Fruit fly (Drosophila melanogaster) whole organism, embryonic: ENCODE data around the gene fwd.

ENCODE experiments used
- Atf6 ChIP-seq: fragments of 200-800 bp; sonication (Bioruptor generic); IDR thresholded peaks from 2 replicates; pipeline ENCODE4 v1.3.6; 2022; ENCODE audit warnings: missing biosample characterization, missing genetic modification characterization
- BEAF-32 ChIP-seq: fragments of 200-800 bp; sonication (Bioruptor generic); optimal IDR thresholded peaks from 3 replicates; lab custom pipeline; 2017; ENCODE audit warnings: missing biosample characterization, missing genetic modification characterization, mild to moderate bottlenecking, moderate library complexity, missing genetic modification reagents
- Blimp-1 ChIP-seq: fragments of 200-800 bp; sonication (Bioruptor generic); optimal IDR thresholded peaks from 3 replicates; lab custom pipeline; 2018; ENCODE audit warnings: missing biosample characterization, missing genetic modification characterization, mild to moderate bottlenecking, moderate library complexity, missing genetic modification reagents
- CG13287 ChIP-seq: fragments of 200-800 bp; sonication (Bioruptor generic); IDR thresholded peaks from 2 replicates; pipeline ENCODE4 v1.3.6; 2022; ENCODE audit warnings: missing biosample characterization, missing genetic modification characterization; ENCODE audit not compliant: partially characterized antibody
- CG14441 ChIP-seq: fragments of 200-800 bp; sonication (Bioruptor generic); IDR thresholded peaks from 2 replicates; pipeline ENCODE4 v1.3.6; 2022; ENCODE audit warnings: missing biosample characterization, missing genetic modification characterization
- CG1602 ChIP-seq: fragments of 200-800 bp; sonication (Bioruptor generic); optimal IDR thresholded peaks from 3 replicates; lab custom pipeline; 2016; ENCODE audit warnings: missing biosample characterization, missing genetic modification characterization
- CG17802 ChIP-seq: fragments of 200-800 bp; sonication (Bioruptor generic); optimal IDR thresholded peaks from 2 replicates; lab custom pipeline; 2018; ENCODE audit warnings: missing biosample characterization, mild to moderate bottlenecking, missing genetic modification characterization, moderate library complexity
- CG17829 ChIP-seq: fragments of 200-800 bp; optimal IDR thresholded peaks from 2 replicates; lab custom pipeline; 2019; ENCODE audit warnings: missing biosample characterization, mild to moderate bottlenecking, missing genetic modification characterization, moderate library complexity
- CG1792 ChIP-seq: fragments of 200-800 bp; sonication (Bioruptor generic); optimal IDR thresholded peaks from 2 replicates; lab custom pipeline; 2016; ENCODE audit warnings: missing biosample characterization, missing genetic modification characterization
- CG2120 ChIP-seq: fragments of 200-800 bp; sonication (Bioruptor generic); optimal IDR thresholded peaks from 3 replicates; lab custom pipeline; 2016; ENCODE audit warnings: missing biosample characterization, missing genetic modification characterization
- CG31388 ChIP-seq: fragments of 200-800 bp; sonication (Bioruptor generic); optimal IDR thresholded peaks from 2 replicates; lab custom pipeline; 2016; ENCODE audit warnings: missing biosample characterization, missing genetic modification characterization
- CG32532 ChIP-seq: fragments of 200-800 bp; sonication (Bioruptor generic); IDR thresholded peaks from 2 replicates; pipeline ENCODE4 v1.3.6; 2022; ENCODE audit warnings: missing biosample characterization, missing genetic modification characterization
- CG34224 ChIP-seq: fragments of 200-800 bp; sonication (Bioruptor generic); IDR thresholded peaks from 3 replicates; pipeline ENCODE4 v1.3.6; 2022; ENCODE audit warnings: missing biosample characterization, missing genetic modification characterization; ENCODE audit not compliant: partially characterized antibody
- CG4820 ChIP-seq: fragments of 200-800 bp; sonication (Bioruptor generic); optimal IDR thresholded peaks from 3 replicates; lab custom pipeline; 2016; ENCODE audit warnings: missing biosample characterization, missing genetic modification characterization
- CG6654 ChIP-seq: fragments of 200-800 bp; sonication (Bioruptor generic); optimal IDR thresholded peaks from 2 replicates; lab custom pipeline; 2017; ENCODE audit warnings: missing biosample characterization, mild to moderate bottlenecking, missing genetic modification characterization
- CG7357 ChIP-seq: fragments of 200-800 bp; sonication (Bioruptor generic); IDR thresholded peaks from 3 replicates; pipeline ENCODE4 v1.3.6; 2022; ENCODE audit warnings: missing biosample characterization, missing genetic modification characterization
- CG7786 ChIP-seq: fragments of 200-800 bp; sonication (Bioruptor generic); optimal IDR thresholded peaks from 2 replicates; lab custom pipeline; 2016; ENCODE audit warnings: missing biosample characterization, missing genetic modification characterization
- CG8359 ChIP-seq: fragments of 200-800 bp; sonication (Bioruptor generic); optimal IDR thresholded peaks from 2 replicates; lab custom pipeline; 2017; ENCODE audit warnings: missing biosample characterization, mild to moderate bottlenecking, missing genetic modification characterization, borderline replicate concordance
- Dll ChIP-seq: fragments of 200-800 bp; sonication (Bioruptor generic); IDR thresholded peaks from 4 replicates; pipeline ENCODE4 v1.3.6; 2022; ENCODE audit warnings: missing biosample characterization, missing genetic modification characterization; ENCODE audit not compliant: partially characterized antibody
- Doc3 ChIP-seq: fragments of 200-800 bp; sonication (Bioruptor generic); IDR thresholded peaks from 3 replicates; pipeline ENCODE4 v1.3.6; 2022; ENCODE audit warnings: missing biosample characterization, missing genetic modification characterization; ENCODE audit not compliant: partially characterized antibody
- Dp ChIP-seq: fragments of 200-800 bp; sonication (Bioruptor generic); optimal IDR thresholded peaks from 2 replicates; lab custom pipeline; 2018; ENCODE audit warnings: missing biosample characterization, mild to moderate bottlenecking, missing genetic modification characterization, moderate library complexity
- E2f2 ChIP-seq: fragments of 200-800 bp; sonication (Bioruptor generic); IDR thresholded peaks from 2 replicates; pipeline ENCODE4 v1.3.6; 2022; ENCODE audit warnings: missing biosample characterization, missing genetic modification characterization
- ERR ChIP-seq: fragments of 200-800 bp; sonication (Bioruptor generic); optimal IDR thresholded peaks from 2 replicates; lab custom pipeline; 2016; ENCODE audit warnings: missing biosample characterization, missing genetic modification characterization
- Ets65A ChIP-seq: fragments of 200-800 bp; sonication (Bioruptor generic); peaks from one replicate; lab custom pipeline; 2016; ENCODE audit warnings: missing biosample characterization, missing genetic modification characterization
- H2.0 ChIP-seq: fragments of 200-800 bp; sonication (Bioruptor generic); IDR thresholded peaks from 2 replicates; pipeline ENCODE4 v1.3.6; 2022; ENCODE audit warnings: missing biosample characterization, missing genetic modification characterization
- Med ChIP-seq: fragments of 200-800 bp; sonication (Bioruptor generic); peaks from one replicate; lab custom pipeline; 2016; ENCODE audit warnings: missing biosample characterization, missing genetic modification characterization, mild to moderate bottlenecking, inconsistent platforms, moderate library complexity
- Neu2 ChIP-seq: fragments of 200-800 bp; sonication (Bioruptor generic); optimal IDR thresholded peaks from 3 replicates; lab custom pipeline; 2016; ENCODE audit warnings: missing biosample characterization, missing genetic modification characterization, borderline replicate concordance
- Oli ChIP-seq: fragments of 200-800 bp; sonication (Bioruptor generic); optimal IDR thresholded peaks from 2 replicates; lab custom pipeline; 2018; ENCODE audit warnings: missing biosample characterization, mild to moderate bottlenecking, missing genetic modification characterization, moderate library complexity
- Scr ChIP-seq: fragments of 200-800 bp; sonication (Bioruptor generic); IDR thresholded peaks from 2 replicates; pipeline ENCODE4 v1.3.6; 2022; ENCODE audit warnings: missing biosample characterization, missing genetic modification characterization; ENCODE audit not compliant: partially characterized antibody
- Sry-δ ChIP-seq: fragments of 200-800 bp; sonication (Bioruptor generic); optimal IDR thresholded peaks from 2 replicates; lab custom pipeline; 2016; ENCODE audit warnings: missing biosample characterization, missing genetic modification characterization
- amos ChIP-seq: fragments of 200-800 bp; sonication (Bioruptor generic); IDR thresholded peaks from 2 replicates; pipeline ENCODE4 v1.3.6; 2022; ENCODE audit warnings: missing biosample characterization, missing genetic modification characterization; ENCODE audit not compliant: partially characterized antibody
- az2 ChIP-seq: fragments of 200-800 bp; sonication (Bioruptor generic); optimal IDR thresholded peaks from 3 replicates; lab custom pipeline; 2016; ENCODE audit warnings: missing biosample characterization, missing genetic modification characterization
- chif ChIP-seq, 2 experiments: fragments of 200-800 bp; sonication (Bioruptor generic); optimal IDR thresholded peaks; 3 replicates each; lab custom pipeline; 2016; ENCODE audit warnings: missing biosample characterization in 2 of 2, missing genetic modification characterization in 2 of 2
- crc ChIP-seq: fragments of 200-800 bp; sonication (Bioruptor generic); optimal IDR thresholded peaks from 2 replicates; lab custom pipeline; 2016; ENCODE audit warnings: missing biosample characterization, missing genetic modification characterization
- croc ChIP-seq: fragments of 200-800 bp; sonication (Bioruptor generic); conservative IDR thresholded peaks from 3 replicates; pipeline ENCODE4 v1.3.6; 2022; ENCODE audit warnings: missing biosample characterization, missing genetic modification characterization
- da ChIP-seq: fragments of 200-800 bp; sonication (Bioruptor generic); optimal IDR thresholded peaks from 2 replicates; lab custom pipeline; 2016; ENCODE audit warnings: missing biosample characterization, missing genetic modification characterization
- ewg ChIP-seq: fragments of 200-800 bp; sonication (Bioruptor generic); optimal IDR thresholded peaks from 3 replicates; lab custom pipeline; 2017; ENCODE audit warnings: mild to moderate bottlenecking, missing biosample characterization, missing genetic modification reagents, missing genetic modification characterization
- gem ChIP-seq: fragments of 200-800 bp; sonication (Bioruptor generic); optimal IDR thresholded peaks from 2 replicates; lab custom pipeline; 2019; ENCODE audit warnings: missing biosample characterization, mild to moderate bottlenecking, missing genetic modification characterization, moderate library complexity
- gfzf ChIP-seq: fragments of 200-800 bp; sonication (Bioruptor generic); optimal IDR thresholded peaks from 2 replicates; lab custom pipeline; 2016; ENCODE audit warnings: missing biosample characterization, mild to moderate bottlenecking, missing genetic modification characterization, moderate library complexity
- ham ChIP-seq: fragments of 200-800 bp; sonication (Bioruptor generic); IDR thresholded peaks from 2 replicates; pipeline ENCODE4 v1.3.6; 2022; ENCODE audit warnings: missing biosample characterization, missing genetic modification characterization
- hbn ChIP-seq: fragments of 200-800 bp; sonication (Bioruptor generic); IDR thresholded peaks from 2 replicates; pipeline ENCODE4 v1.3.6; 2022; ENCODE audit warnings: missing biosample characterization, missing genetic modification characterization; ENCODE audit not compliant: partially characterized antibody
- nmo ChIP-seq: fragments of 200-800 bp; sonication (Bioruptor generic); optimal IDR thresholded peaks from 2 replicates; lab custom pipeline; 2018; ENCODE audit warnings: missing biosample characterization, mild to moderate bottlenecking, missing genetic modification characterization, moderate library complexity
- pan ChIP-seq, 4 experiments: fragments of >200 bp in 3 of 4; fragments of 200-800 bp in 1 of 4; sonication (Bioruptor generic) in 1 of 4; optimal IDR thresholded peaks in 3 of 4; IDR thresholded peaks in 1 of 4; 2 replicates each; pipeline versions ENCODE4 v1.3.6 to Lab custom; 2017 to 2022; ENCODE audit warnings: missing biosample characterization in 2 of 4, missing genetic modification characterization in 2 of 4, mixed read lengths in 1 of 4
- sens ChIP-seq: fragments of 200-800 bp; sonication (Bioruptor generic); peaks from one replicate; lab custom pipeline; 2016; ENCODE audit warnings: missing biosample characterization, missing genetic modification characterization
- seq ChIP-seq: fragments of 200-800 bp; sonication (Bioruptor generic); IDR thresholded peaks from 2 replicates; pipeline ENCODE4 v1.3.6; 2022; ENCODE audit warnings: missing biosample characterization, missing genetic modification characterization
- stwl ChIP-seq: fragments of 200-800 bp; sonication (Bioruptor generic); optimal IDR thresholded peaks from 3 replicates; lab custom pipeline; 2018; ENCODE audit warnings: missing biosample characterization, mild to moderate bottlenecking, missing genetic modification characterization, moderate library complexity
- unc-4 ChIP-seq: fragments of 200-800 bp; sonication (Bioruptor generic); IDR thresholded peaks from 2 replicates; pipeline ENCODE4 v1.3.6; 2022; ENCODE audit warnings: missing biosample characterization, missing genetic modification characterization; ENCODE audit not compliant: partially characterized antibody

The fwd gene

DNA sequence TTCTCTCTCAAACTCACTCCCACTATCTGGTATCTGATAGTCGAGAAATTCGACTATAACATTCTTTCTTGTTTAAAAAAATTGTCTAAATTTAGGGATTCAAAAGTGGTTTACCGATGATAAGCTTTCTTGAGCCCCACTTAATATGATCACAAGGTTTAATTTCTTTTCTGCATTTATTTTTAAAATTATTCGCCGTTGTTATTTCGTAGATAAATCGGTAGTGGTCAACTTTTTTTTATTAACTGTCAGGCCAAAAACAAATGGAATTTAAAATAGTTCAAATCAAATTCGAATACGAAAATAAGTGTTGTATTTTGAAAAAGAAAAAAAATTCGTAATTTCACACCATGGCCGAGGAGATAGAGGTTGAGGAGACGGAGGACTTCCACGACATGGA lies 38.0 kb upstream of the fwd start, which contains the start of gene Roc1b:
Gene Roc1b (plus strand): TSS at position 301 of the 400 bp plus-strand sequence.
- TF ChIP-seq Blimp-1 (GFP tag; lab: Kevin White, UChicago) (no peak), seq (GFP tag; lab: Robert Waterston, UW) (no peak), CG31388 (no peak), CG17802 (tag; lab: Kevin White, UChicago) (no peak), CG17829 (tag; lab: Kevin White, UChicago) (no peak), Atf6 (GFP tag; lab: Robert Waterston, UW) (no peak), crc (no peak), chif (GFP tag; optimal IDR thresholded peaks at IDR 0.05; lab: Kevin White, UChicago) (no peak), CG1792 (GFP tag; lab: Kevin White, UChicago) (no peak), ham (GFP tag; lab: Robert Waterston, UW) (no peak), CG4820 (no peak), CG32532 (GFP tag; lab: Robert Waterston, UW) (no peak), gem (tag; lab: Kevin White, UChicago) (no peak)

DNA sequence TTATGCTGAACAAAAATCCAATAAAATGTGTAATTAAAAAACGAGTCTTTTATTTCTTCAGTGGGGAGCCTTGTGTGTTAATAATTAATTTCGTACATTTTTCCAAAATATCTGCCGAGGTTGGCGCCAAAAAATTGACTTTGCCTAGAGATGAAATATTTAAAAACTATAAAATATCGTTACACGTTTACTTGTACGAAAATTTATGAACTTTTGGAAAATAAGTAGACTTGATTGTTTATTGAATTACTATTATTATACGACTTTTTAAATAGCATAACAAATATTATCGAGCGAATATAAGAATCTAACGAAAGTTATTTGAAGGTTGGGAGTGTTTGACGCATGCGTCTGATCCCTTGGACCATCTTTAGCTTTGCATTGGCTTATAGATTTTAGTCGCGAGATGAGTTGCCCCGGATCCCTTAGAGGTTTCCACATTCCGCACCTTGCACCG lies 36.4 kb upstream of the fwd start, which contains the start of gene CG1231:
Gene CG1231 (plus strand): TSS at position 407 of the 457 bp plus-strand sequence.
- TF ChIP-seq Doc3 (GFP tag; lab: Robert Waterston, UW) (peak; percentile 52; the same call in 1 of the 3 replicates), Sry-δ (peak; percentile 1), hbn (GFP tag; lab: Robert Waterston, UW) (peak; percentile 27; the same call in 1 of the 2 replicates), CG1602 (no peak), ewg (GFP tag; lab: Kevin White, UChicago) (peak; percentile 8), E2f2 (GFP tag; lab: Robert Waterston, UW) (peak; percentile 57), unc-4 (GFP tag; lab: Robert Waterston, UW) (peak; percentile 60), CG7357 (GFP tag; lab: Robert Waterston, UW) (no peak), CG34224 (GFP tag; lab: Robert Waterston, UW) (peak; percentile 20; the same call in 1 of the 3 replicates), Dp (GFP tag; lab: Kevin White, UChicago) (peak; percentile 23), CG14441 (GFP tag; lab: Robert Waterston, UW) (no peak), CG6654 (GFP tag; lab: Kevin White, UChicago) (no peak), sens (GFP tag; lab: Kevin White, UChicago) (peak; percentile 46), stwl (no peak), BEAF-32 (GFP tag; lab: Kevin White, UChicago) (peak; percentile 39), Med (GFP tag; lab: Kevin White, UChicago) (no peak), Oli (tag; lab: Kevin White, UChicago) (no peak), Scr (peak; percentile 52), Dll (GFP tag; lab: Robert Waterston, UW) (peak; percentile 58; the same call in 2 of the 4 replicates), CG13287 (peak; percentile 66), amos (GFP tag; lab: Robert Waterston, UW) (peak; percentile 16; the same call in 1 of the 2 replicates), CG8359 (GFP tag; lab: Kevin White, UChicago) (no peak), nmo (no peak)

DNA sequence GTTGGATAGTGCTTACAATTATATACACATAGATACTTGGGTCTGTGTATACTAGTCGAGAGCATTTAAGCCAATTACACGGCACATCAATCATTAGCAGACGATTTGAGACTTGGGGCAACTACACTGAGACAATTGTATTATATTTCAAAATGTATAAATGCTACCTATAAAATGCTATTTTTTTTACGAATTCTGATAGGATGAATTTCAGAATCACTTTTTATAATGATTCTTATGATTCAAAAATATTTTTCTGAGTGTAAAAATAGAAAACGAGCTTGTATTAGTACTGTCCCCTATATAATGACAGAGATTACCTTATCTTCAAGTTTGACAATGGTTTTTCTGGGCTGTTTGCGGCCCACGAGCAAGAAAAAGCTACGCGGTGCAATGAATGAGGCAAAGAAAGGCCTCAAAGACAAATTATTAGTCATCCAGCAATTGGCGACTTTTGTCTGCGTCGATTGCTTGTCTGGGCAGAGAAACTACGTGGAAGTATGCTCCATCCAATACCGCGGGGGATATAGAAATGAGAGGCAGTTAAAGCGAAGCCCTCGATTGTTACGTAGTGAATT lies 31.1 kb upstream of the fwd start:
- peak; percentile 35 for TF ChIP-seq ERR (GFP tag; lab: Kevin White, UChicago)
- peak; percentile 84 for TF ChIP-seq Ets65A
- peak; percentile 70 for TF ChIP-seq az2 (GFP tag; lab: Kevin White, UChicago)
- TF ChIP-seq Neu2 (GFP tag; lab: Kevin White, UChicago), result no peak
- no peak for TF ChIP-seq pan (optimal IDR thresholded peaks at IDR 0.05; lab: Kevin White, UChicago)
- peak in 1 of 2 experiments; percentile 91 for TF ChIP-seq pan (GFP tag; optimal IDR thresholded peaks at IDR 0.05 in 1 of 2, IDR thresholded peaks at IDR 0.05 in 1 of 2)
- TF ChIP-seq CG2120 (GFP tag; lab: Kevin White, UChicago), result peak; percentile 84
- peak; percentile 76 for TF ChIP-seq H2.0 (GFP tag; lab: Robert Waterston, UW)
- no peak for TF ChIP-seq da (GFP tag; lab: Kevin White, UChicago)
- peak; percentile 40; the same call in 2 of the 3 replicates for TF ChIP-seq croc (GFP tag; lab: Robert Waterston, UW)
- TF ChIP-seq gfzf, result no peak
- peak; percentile 52 for TF ChIP-seq CG7786 (GFP tag; lab: Kevin White, UChicago)
